Worm (Caenorhabditis elegans): Measurements from ENCODE around the gene Y41E3.22.

DNA sequence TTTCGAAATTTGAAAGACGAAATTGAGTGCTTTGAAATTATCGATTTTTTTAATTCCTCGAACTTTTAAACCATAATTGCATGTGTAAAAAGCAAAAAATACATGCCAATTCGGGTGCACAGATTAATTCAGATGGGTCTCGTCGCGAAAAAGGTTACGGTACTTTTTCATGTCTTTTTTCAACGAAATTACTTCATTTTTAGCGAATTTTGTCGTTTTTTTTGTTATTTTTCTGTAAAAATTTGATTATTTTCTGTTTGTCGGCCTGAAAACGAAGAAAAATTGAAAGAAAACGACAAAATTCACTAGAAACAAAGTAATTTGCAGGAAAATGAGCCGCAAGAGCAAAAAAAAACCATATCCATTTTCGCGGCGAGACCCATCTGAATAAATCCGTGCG, 4.3 kb downstream of the Y41E3.22 start:
- no peak for TF ChIP-seq nhr-76 (tag; optimal IDR thresholded peaks at IDR 0.05)
- TF ChIP-seq mep-1 (tag; optimal IDR thresholded peaks at IDR 0.05): no peak
- TF ChIP-seq unc-62 (GFP tag; optimal IDR thresholded peaks at IDR 0.05): no peak
- TF ChIP-seq ztf-11 (tag; optimal IDR thresholded peaks at IDR 0.05): no peak
- TF ChIP-seq elt-3 (tag; optimal IDR thresholded peaks at IDR 0.05): no peak
- TF ChIP-seq lin-13 (tag; optimal IDR thresholded peaks at IDR 0.05): no peak
